Worm (Caenorhabditis elegans) whole organism, mixed stage, embryonic: ENCODE measurements around the gene C45B11.9.

Source experiments
- M03D4.4 ChIP-seq: sonication (generic microtip); optimal IDR thresholded peaks from 2 replicates; lab custom pipeline; 2017; ENCODE audit warnings: mild to moderate bottlenecking, missing genetic modification characterization, missing compliant biosample characterization
- bed-3 ChIP-seq: fragments of 200-800 bp; sonication (Bioruptor generic); optimal IDR thresholded peaks from 3 replicates; lab custom pipeline; 2018; ENCODE audit warnings: mild to moderate bottlenecking, missing genetic modification characterization, moderate library complexity, missing compliant biosample characterization
- blmp-1 ChIP-seq: fragments of 150-350 bp; optimal IDR thresholded peaks from 2 replicates; lab custom pipeline; 2014; ENCODE audit warnings: missing biosample characterization, missing genetic modification characterization
- ceh-39 ChIP-seq: fragments of 150-350 bp; optimal IDR thresholded peaks from 2 replicates; lab custom pipeline; 2014; ENCODE audit warnings: missing biosample characterization, missing genetic modification characterization
- ceh-43 ChIP-seq: fragments of 200-800 bp; sonication (Bioruptor generic); optimal IDR thresholded peaks from 2 replicates; lab custom pipeline; 2018; ENCODE audit warnings: mild to moderate bottlenecking, missing genetic modification characterization, moderate library complexity, missing compliant biosample characterization
- ceh-83 ChIP-seq: fragments of 200-800 bp; sonication (Bioruptor generic); optimal IDR thresholded peaks from 2 replicates; lab custom pipeline; 2018; ENCODE audit warnings: mild to moderate bottlenecking, missing genetic modification characterization, missing compliant biosample characterization
- ces-1 ChIP-seq: fragments of 150-350 bp; optimal IDR thresholded peaks from 2 replicates; lab custom pipeline; 2014; ENCODE audit warnings: missing biosample characterization, missing genetic modification reagents, missing genetic modification characterization
- cnd-1 ChIP-seq: fragments of 200-800 bp; sonication (Bioruptor generic); optimal IDR thresholded peaks from 2 replicates; lab custom pipeline; 2018; ENCODE audit warnings: mild to moderate bottlenecking, missing genetic modification characterization, missing compliant biosample characterization
- drap-1 ChIP-seq: fragments of 200-800 bp; sonication (Bioruptor generic); optimal IDR thresholded peaks from 3 replicates; lab custom pipeline; 2018; ENCODE audit warnings: mild to moderate bottlenecking, missing genetic modification characterization, missing compliant biosample characterization
- elt-1 ChIP-seq: sonication (generic microtip); optimal IDR thresholded peaks from 2 replicates; lab custom pipeline; 2017; ENCODE audit warnings: missing genetic modification characterization, mild to moderate bottlenecking, missing compliant biosample characterization, antibody characterized with exemption, moderate library complexity, borderline replicate concordance; ENCODE audit not compliant: insufficient read depth
- elt-3 ChIP-seq: fragments of 150-350 bp; optimal IDR thresholded peaks from 2 replicates; lab custom pipeline; 2014; ENCODE audit warnings: missing biosample characterization, missing genetic modification characterization
- flh-1 ChIP-seq: fragments of 200-800 bp; sonication (Bioruptor generic); optimal IDR thresholded peaks from 2 replicates; lab custom pipeline; 2018; ENCODE audit warnings: mild to moderate bottlenecking, missing genetic modification characterization, moderate library complexity, missing compliant biosample characterization
- ham-2 ChIP-seq: fragments of 200-800 bp; sonication (Bioruptor generic); optimal IDR thresholded peaks from 2 replicates; lab custom pipeline; 2018; ENCODE audit warnings: mild to moderate bottlenecking, missing genetic modification characterization, missing compliant biosample characterization
- hlh-1 ChIP-seq: fragments of 150-350 bp; optimal IDR thresholded peaks from 2 replicates; lab custom pipeline; 2014; ENCODE audit warnings: missing biosample characterization, missing genetic modification reagents, missing genetic modification characterization
- lin-13 ChIP-seq: fragments of 150-350 bp; optimal IDR thresholded peaks from 2 replicates; lab custom pipeline; 2014; ENCODE audit warnings: missing biosample characterization, missing genetic modification characterization
- lin-32 ChIP-seq: fragments of 200-800 bp; sonication (Bioruptor generic); optimal IDR thresholded peaks from 2 replicates; lab custom pipeline; 2018; ENCODE audit warnings: mild to moderate bottlenecking, missing genetic modification characterization, missing compliant biosample characterization
- lsy-2 ChIP-seq: fragments of 150-350 bp; optimal IDR thresholded peaks from 2 replicates; lab custom pipeline; 2014; ENCODE audit warnings: missing biosample characterization, missing genetic modification characterization
- mab-5 ChIP-seq: fragments of 150-350 bp; optimal IDR thresholded peaks from 2 replicates; lab custom pipeline; 2014; ENCODE audit warnings: missing biosample characterization, missing genetic modification characterization
- mep-1 ChIP-seq: fragments of 150-350 bp; optimal IDR thresholded peaks from 2 replicates; lab custom pipeline; 2017; ENCODE audit warnings: missing biosample characterization, missing genetic modification reagents, missing genetic modification characterization, inconsistent platforms
- mls-2 ChIP-seq: sonication (generic microtip); optimal IDR thresholded peaks from 2 replicates; lab custom pipeline; 2016; ENCODE audit warnings: mild to moderate bottlenecking, missing genetic modification characterization, moderate library complexity, missing compliant biosample characterization
- nhr-12 ChIP-seq: fragments of 150-350 bp; optimal IDR thresholded peaks from 2 replicates; lab custom pipeline; 2014; ENCODE audit warnings: missing biosample characterization, missing genetic modification characterization
- nhr-2 ChIP-seq: fragments of 150-350 bp; optimal IDR thresholded peaks from 2 replicates; lab custom pipeline; 2014; ENCODE audit warnings: missing biosample characterization, missing genetic modification characterization
- nhr-237 ChIP-seq: fragments of 150-350 bp; optimal IDR thresholded peaks from 2 replicates; lab custom pipeline; 2014; ENCODE audit warnings: missing biosample characterization, missing genetic modification characterization
- nhr-28 ChIP-seq: fragments of 150-350 bp; optimal IDR thresholded peaks from 2 replicates; lab custom pipeline; 2014; ENCODE audit warnings: missing biosample characterization, missing genetic modification characterization
- nhr-76 ChIP-seq: sonication (generic microtip); optimal IDR thresholded peaks from 2 replicates; lab custom pipeline; 2017; ENCODE audit warnings: missing biosample characterization, missing genetic modification characterization
- pha-4 ChIP-seq: fragments of 150-350 bp; optimal IDR thresholded peaks from 2 replicates; lab custom pipeline; 2018; ENCODE audit warnings: missing biosample characterization, missing genetic modification reagents, missing genetic modification characterization
- sem-2 ChIP-seq: fragments of 200-800 bp; sonication (Bioruptor generic); optimal IDR thresholded peaks from 2 replicates; lab custom pipeline; 2018; ENCODE audit warnings: mild to moderate bottlenecking, missing genetic modification characterization, missing compliant biosample characterization
- snpc-4 ChIP-seq: fragments of 150-350 bp; optimal IDR thresholded peaks from 2 replicates; lab custom pipeline; 2014; ENCODE audit warnings: missing biosample characterization, missing genetic modification characterization
- sptf-1 ChIP-seq: sonication (generic microtip); optimal IDR thresholded peaks from 2 replicates; lab custom pipeline; 2017; ENCODE audit warnings: mild to moderate bottlenecking, missing genetic modification characterization, moderate library complexity, missing compliant biosample characterization
- tbx-8 ChIP-seq: fragments of 200-800 bp; sonication (Bioruptor generic); optimal IDR thresholded peaks from 2 replicates; lab custom pipeline; 2018; ENCODE audit warnings: mild to moderate bottlenecking, missing genetic modification characterization, moderate library complexity, missing compliant biosample characterization
- unc-120 ChIP-seq: sonication (generic microtip); optimal IDR thresholded peaks from 2 replicates; lab custom pipeline; 2017; ENCODE audit warnings: missing genetic modification characterization, missing compliant biosample characterization; ENCODE audit not compliant: poor library complexity, severe bottlenecking
- unc-39 ChIP-seq: fragments of 150-350 bp; optimal IDR thresholded peaks from 2 replicates; lab custom pipeline; 2014; ENCODE audit warnings: missing biosample characterization, missing genetic modification characterization
- unc-62 ChIP-seq: fragments of 150-350 bp; optimal IDR thresholded peaks from 2 replicates; lab custom pipeline; 2014; ENCODE audit warnings: missing biosample characterization, missing genetic modification reagents, missing genetic modification characterization
- zip-8 ChIP-seq: fragments of 150-350 bp; optimal IDR thresholded peaks from 2 replicates; lab custom pipeline; 2014; ENCODE audit warnings: missing biosample characterization, missing genetic modification characterization
- ztf-11 ChIP-seq: fragments of 150-350 bp; optimal IDR thresholded peaks from 2 replicates; lab custom pipeline; 2014; ENCODE audit warnings: missing biosample characterization, missing genetic modification characterization

C45B11.9 gene

ce11 chrV:11075209-11076027 is 35.3 kb downstream of the C45B11.9 start:
- TF ChIP-seq ham-2 (GFP tag; lab: Kevin White, UChicago) (no peak), pha-4 (tag; lab: Kevin White, UChicago) (no peak), mep-1 (no peak), flh-1 (GFP tag; lab: Kevin White, UChicago) (no peak), drap-1 (GFP tag; lab: Kevin White, UChicago) (peak; percentile 3), unc-120 (tag; lab: Kevin White, UChicago) (peak; percentile 8), lin-13 (tag; lab: Kevin White, UChicago) (no peak), mab-5 (tag; lab: Kevin White, UChicago) (no peak)

- no peak for TF ChIP-seq mep-1
- TF ChIP-seq ztf-11 (tag; lab: Kevin White, UChicago) = no peak
- TF ChIP-seq ceh-39 (tag; lab: Kevin White, UChicago) = no peak
- TF ChIP-seq, all 35 proteins: peak for 0
These were observed 35.9 kb downstream of the C45B11.9 start for ce11 chrV:11076028-11076402.

ce11 chrV:11076403-11076802 is 36.3 kb downstream of the C45B11.9 start:
- TF ChIP-seq elt-1 (tag; lab: Kevin White, UChicago) (peak; percentile 92), mep-1 (no peak)

- TF ChIP-seq cnd-1 (tag; lab: Kevin White, UChicago) (peak; percentile 49), lin-32 (no peak), sem-2 (no peak), snpc-4 (tag; lab: Kevin White, UChicago) (no peak), elt-1 (tag; lab: Kevin White, UChicago) (no peak), pha-4 (tag; lab: Kevin White, UChicago) (peak; percentile 76), ces-1 (GFP tag; lab: Kevin White, UChicago) (peak; percentile 69), unc-39 (tag; lab: Kevin White, UChicago) (no peak), lsy-2 (tag; lab: Kevin White, UChicago) (peak; percentile 64), ceh-39 (tag; lab: Kevin White, UChicago) (peak; percentile 74), nhr-76 (tag; lab: Kevin White, UChicago) (no peak), unc-120 (tag; lab: Kevin White, UChicago) (peak; percentile 46), mls-2 (tag; lab: Kevin White, UChicago) (no peak), M03D4.4 (tag; lab: Kevin White, UChicago) (no peak), ceh-83 (GFP tag; lab: Kevin White, UChicago) (no peak), mep-1 (peak; percentile 79), ceh-43 (GFP tag; lab: Kevin White, UChicago) (no peak), ztf-11 (tag; lab: Kevin White, UChicago) (no peak), elt-3 (tag; lab: Kevin White, UChicago) (no peak), drap-1 (GFP tag; lab: Kevin White, UChicago) (no peak), nhr-2 (tag; lab: Kevin White, UChicago) (no peak), blmp-1 (tag; lab: Kevin White, UChicago) (no peak), bed-3 (GFP tag; lab: Kevin White, UChicago) (no peak), lin-13 (tag; lab: Kevin White, UChicago) (peak; percentile 67), zip-8 (tag; lab: Kevin White, UChicago) (no peak), flh-1 (GFP tag; lab: Kevin White, UChicago) (no peak), unc-62 (GFP tag; lab: Kevin White, UChicago) (no peak), sptf-1 (tag; lab: Kevin White, UChicago) (no peak), mab-5 (tag; lab: Kevin White, UChicago) (no peak), tbx-8 (no peak), nhr-237 (tag; lab: Kevin White, UChicago) (peak; percentile 19), nhr-28 (tag; lab: Kevin White, UChicago) (no peak), hlh-1 (no peak), nhr-12 (tag; lab: Kevin White, UChicago) (no peak), ham-2 (GFP tag; lab: Kevin White, UChicago) (no peak)
These were observed 38.1 kb downstream of the C45B11.9 start, which contains the start of gene act-2 for ce11 chrV:11078104-11078724. TSS of gene act-2 (minus strand) at chrV:11078154.
